Worm (Caenorhabditis elegans): Measurements from ENCODE around the gene T23D5.3.

DNA sequence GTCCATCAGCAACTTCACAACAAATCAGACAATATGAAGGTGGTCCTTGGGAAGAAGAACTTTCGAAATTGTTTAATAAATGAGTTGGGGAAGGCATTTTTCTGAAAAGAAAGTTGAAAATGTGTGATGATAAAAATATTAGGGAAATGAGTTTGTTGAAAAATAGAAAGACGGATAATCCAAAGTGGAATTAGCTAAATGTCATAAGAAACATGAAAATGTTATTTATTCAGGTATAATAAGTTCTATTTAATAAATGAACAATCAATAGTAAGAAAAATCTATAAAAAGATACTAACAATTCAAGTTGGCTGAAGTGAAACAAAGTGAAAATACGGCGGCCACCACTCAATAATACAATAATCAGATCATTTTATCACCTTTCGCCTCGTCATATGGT is 31.2 kb downstream of the T23D5.3 start, which contains the start of gene nhr-53:
- TF ChIP-seq dao-5 (tag; optimal IDR thresholded peaks at IDR 0.05): no peak
- no peak for TF ChIP-seq him-1 (tag; optimal IDR thresholded peaks at IDR 0.05)
- TF ChIP-seq W03F9.2 (tag; optimal IDR thresholded peaks at IDR 0.05): no peak
